Fruit fly (Drosophila melanogaster): ENCODE data around the gene CG31606.
A peak's percentile ranks its signal among the peaks of the same experiment; 100 is the strongest.

Gene CG31606

DNA sequence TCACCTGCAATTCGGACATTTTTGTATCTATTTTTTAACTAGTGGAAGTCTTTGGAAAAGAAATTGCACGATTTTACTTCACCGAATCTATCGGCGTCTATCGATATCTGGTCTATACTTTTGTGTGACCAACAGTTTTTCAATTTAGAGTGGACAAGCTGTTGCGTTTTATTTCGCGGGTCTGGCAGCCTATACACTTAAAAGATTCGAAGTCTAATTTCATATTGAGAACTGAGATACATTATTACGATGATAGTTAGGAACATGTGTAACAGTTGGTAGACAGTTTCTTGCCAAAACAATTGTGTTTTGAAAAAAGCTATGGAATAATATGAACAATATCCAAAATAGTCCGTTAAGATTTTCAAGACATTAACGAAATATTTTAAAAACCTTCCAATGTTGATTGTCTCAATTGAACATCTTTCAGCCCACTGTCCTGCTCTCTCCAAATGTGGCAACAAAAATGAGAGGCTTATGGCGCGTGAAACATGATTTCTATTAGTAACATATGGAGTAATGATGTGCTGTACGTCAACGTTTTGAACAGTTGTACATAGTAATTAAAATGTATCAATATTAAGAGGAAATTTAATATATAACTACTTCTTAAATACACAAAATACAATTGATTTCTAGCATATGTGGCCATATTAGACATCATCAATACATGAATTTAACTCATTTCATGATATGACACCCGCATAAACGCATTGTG lies 15.1 kb downstream of the CG31606 start, which contains the start of gene Acbp1 (continued):
- TF ChIP-seq Lhr (GFP tag; optimal IDR thresholded peaks at IDR 0.05), result peak; percentile 91
- TF ChIP-seq CG3838 (GFP tag; optimal IDR thresholded peaks at IDR 0.05), result peak; percentile 82
- peak; percentile 58 for TF ChIP-seq CG17186 (GFP tag; optimal IDR thresholded peaks at IDR 0.05)
- no peak for TF ChIP-seq CkIIα-i1 (GFP tag; IDR thresholded peaks at IDR 0.05)
- peak; percentile 74 for TF ChIP-seq CG14860 (GFP tag; IDR thresholded peaks at IDR 0.05; ENCODE audit: partially characterized antibody)
- TF ChIP-seq kay (GFP tag; optimal IDR thresholded peaks at IDR 0.05), result peak; percentile 83
- TF ChIP-seq pho (GFP tag; optimal IDR thresholded peaks at IDR 0.05), result peak; percentile 97
- peak; percentile 89 for TF ChIP-seq CG8359 (GFP tag; optimal IDR thresholded peaks at IDR 0.05; ENCODE audit: borderline replicate concordance)
- peak; percentile 92 for TF ChIP-seq Bdp1 (GFP tag; optimal IDR thresholded peaks at IDR 0.05)
- TF ChIP-seq Hsf (GFP tag; optimal IDR thresholded peaks at IDR 0.05), result peak; percentile 95
- peak; percentile 73 for TF ChIP-seq CG7928 (GFP tag; optimal IDR thresholded peaks at IDR 0.05)
- TF ChIP-seq slbo (GFP tag; IDR thresholded peaks at IDR 0.05), result peak; percentile 94
- peak; percentile 97 for TF ChIP-seq YL-1 (GFP tag; optimal IDR thresholded peaks at IDR 0.05)
- TF ChIP-seq CG3407 (GFP tag; optimal IDR thresholded peaks at IDR 0.05), result peak; percentile 91
- peak; percentile 99 for TF ChIP-seq CG6813 (GFP tag; optimal IDR thresholded peaks at IDR 0.05)
- TF ChIP-seq CG15073 (GFP tag; optimal IDR thresholded peaks at IDR 0.05), result peak; percentile 71
- TF ChIP-seq CG13123 (GFP tag; optimal IDR thresholded peaks at IDR 0.05), result peak; percentile 89
- peak; percentile 79 for TF ChIP-seq dimm (GFP tag; IDR thresholded peaks at IDR 0.05)
- TF ChIP-seq CG10431 (GFP tag; optimal IDR thresholded peaks at IDR 0.05), result peak; percentile 94
- no peak for TF ChIP-seq h (optimal IDR thresholded peaks at IDR 0.05)
- TF ChIP-seq Sox100B (GFP tag; optimal IDR thresholded peaks at IDR 0.05), result peak; percentile 97
- TF ChIP-seq twi (tag; optimal IDR thresholded peaks at IDR 0.05), result peak; percentile 97
- TF ChIP-seq en (GFP tag; optimal IDR thresholded peaks at IDR 0.05), result peak; percentile 92
- peak; percentile 87; the same call in 2 of the 3 replicates for TF ChIP-seq CG2889 (GFP tag; IDR thresholded peaks at IDR 0.05)
- TF ChIP-seq CG7357 (GFP tag; IDR thresholded peaks at IDR 0.05), result peak; percentile 82
- TF ChIP-seq CG4424 (GFP tag; optimal IDR thresholded peaks at IDR 0.05), result peak; percentile 95
- peak; percentile 94 to 98 for TF ChIP-seq bsh (GFP tag; optimal IDR thresholded peaks at IDR 0.05)
- TF ChIP-seq ems (GFP tag; optimal IDR thresholded peaks at IDR 0.05), result peak; percentile 90
- TF ChIP-seq CTCF (GFP tag; optimal IDR thresholded peaks at IDR 0.05), result peak; percentile 65
- peak; percentile 92 for TF ChIP-seq fd96Cb (tag; optimal IDR thresholded peaks at IDR 0.05)
- peak; percentile 81 for TF ChIP-seq Poxn (GFP tag; IDR thresholded peaks at IDR 0.05)
- peak; percentile 93 for TF ChIP-seq sd (tag; optimal IDR thresholded peaks at IDR 0.05)
- peak; percentile 83 for TF ChIP-seq jing (GFP tag; optimal IDR thresholded peaks at IDR 0.05)
- peak; percentile 98 for TF ChIP-seq CG9727 (GFP tag; optimal IDR thresholded peaks at IDR 0.05)
- peak; percentile 88 for TF ChIP-seq Myb (GFP tag; optimal IDR thresholded peaks at IDR 0.05)
- peak; percentile 99 for TF ChIP-seq CG13296 (GFP tag; optimal IDR thresholded peaks at IDR 0.05)
- TF ChIP-seq CG1603 (tag; optimal IDR thresholded peaks at IDR 0.05), result peak; percentile 95
- peak; percentile 90 for TF ChIP-seq Dbx (GFP tag; IDR thresholded peaks at IDR 0.05)
- peak; percentile 81 for TF ChIP-seq da (GFP tag; optimal IDR thresholded peaks at IDR 0.05)
- peak; percentile 92 for TF ChIP-seq repo (GFP tag; optimal IDR thresholded peaks at IDR 0.05)
- peak; percentile 91 for TF ChIP-seq ac (GFP tag; optimal IDR thresholded peaks at IDR 0.05)
- peak; percentile 96 for TF ChIP-seq CG9876 (GFP tag; optimal IDR thresholded peaks at IDR 0.05)
- TF ChIP-seq NfI (GFP tag; optimal IDR thresholded peaks at IDR 0.05), result peak; percentile 95
- peak; percentile 93 for TF ChIP-seq Hr3 (GFP tag; optimal IDR thresholded peaks at IDR 0.05)
- TF ChIP-seq CG17912 (GFP tag; optimal IDR thresholded peaks at IDR 0.05), result peak; percentile 89
- peak; percentile 68; the same call in 1 of the 3 replicates for TF ChIP-seq HLH4C (GFP tag; IDR thresholded peaks at IDR 0.05; ENCODE audit: partially characterized antibody)
- TF ChIP-seq lbe (GFP tag; optimal IDR thresholded peaks at IDR 0.05), result peak; percentile 95
- TF ChIP-seq CG8924 (tag; optimal IDR thresholded peaks at IDR 0.05), result peak; percentile 99
- TF ChIP-seq ttk (GFP tag; IDR thresholded peaks at IDR 0.05), result peak; percentile 80
- peak; percentile 97 for TF ChIP-seq CG1233 (GFP tag; optimal IDR thresholded peaks at IDR 0.05)

All from whole organism, embryonic.